Worm (Caenorhabditis elegans) whole organism, L4/young adult: Measurements from ENCODE around the gene cwf-19L2.

Source experiments
- W03F9.2 ChIP-seq: fragments of 150-350 bp; optimal IDR thresholded peaks from 2 replicates; lab custom pipeline; 2014; ENCODE audit warnings: missing biosample characterization, missing genetic modification characterization
- dao-5 ChIP-seq: sonication (generic microtip); optimal IDR thresholded peaks from 2 replicates; lab custom pipeline; 2016; ENCODE audit warnings: missing genotype, missing genetic modification characterization, moderate library complexity, missing compliant biosample characterization
- him-1 ChIP-seq: sonication (generic microtip); optimal IDR thresholded peaks from 2 replicates; lab custom pipeline; 2016; ENCODE audit warnings: missing genotype, missing genetic modification reagents, missing genetic modification characterization, missing compliant biosample characterization

cwf-19L2 gene

ce11 chrIII:7285783-7286182 is 7.7 kb upstream of the cwf-19L2 start, which contains the start of gene pho-5:
pho-5 (minus strand) TSS chrIII:7285883.
- TF ChIP-seq W03F9.2 (tag; lab: Kevin White, UChicago) (no peak), him-1 (no peak), dao-5 (tag; lab: Kevin White, UChicago) (no peak)

DNA sequence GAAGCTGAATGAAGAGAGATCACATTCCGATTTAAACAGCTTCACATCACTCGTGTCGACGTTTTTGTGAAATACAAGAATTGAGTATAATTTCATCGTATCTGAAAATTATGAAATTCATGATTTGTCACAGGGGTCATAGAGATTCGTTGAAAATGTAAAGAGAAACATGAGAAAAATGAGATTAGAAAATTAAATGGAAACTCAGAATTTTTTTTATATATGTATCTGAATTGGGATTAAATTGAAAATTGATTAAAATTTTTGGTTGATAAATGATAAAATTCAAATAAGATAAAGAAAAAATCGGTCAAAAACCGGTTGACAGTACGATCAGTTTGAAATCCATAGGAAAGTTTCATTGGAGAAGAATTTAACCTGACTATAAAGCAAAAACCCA is 5.9 kb upstream of the cwf-19L2 start, which contains the start of gene ykt-6:
Gene ykt-6, minus strand, starts transcription at position 101 of the 400 bp plus-strand sequence.
- TF ChIP-seq him-1 (no peak), dao-5 (tag; lab: Kevin White, UChicago) (no peak), W03F9.2 (tag; lab: Kevin White, UChicago) (no peak)

ce11 chrIII:7290462-7290861 is 3.0 kb upstream of the cwf-19L2 start, which contains the start of gene algn-11:
algn-11 (minus strand) TSS chrIII:7290562.
- TF ChIP-seq dao-5 (tag; lab: Kevin White, UChicago) (no peak), him-1 (no peak), W03F9.2 (tag; lab: Kevin White, UChicago) (no peak)

- TF ChIP-seq W03F9.2 (tag; lab: Kevin White, UChicago) (no peak), him-1 (no peak), dao-5 (tag; lab: Kevin White, UChicago) (no peak)
Measured at ce11 chrIII:7291216-7291615, 2.2 kb upstream of the cwf-19L2 start.

DNA sequence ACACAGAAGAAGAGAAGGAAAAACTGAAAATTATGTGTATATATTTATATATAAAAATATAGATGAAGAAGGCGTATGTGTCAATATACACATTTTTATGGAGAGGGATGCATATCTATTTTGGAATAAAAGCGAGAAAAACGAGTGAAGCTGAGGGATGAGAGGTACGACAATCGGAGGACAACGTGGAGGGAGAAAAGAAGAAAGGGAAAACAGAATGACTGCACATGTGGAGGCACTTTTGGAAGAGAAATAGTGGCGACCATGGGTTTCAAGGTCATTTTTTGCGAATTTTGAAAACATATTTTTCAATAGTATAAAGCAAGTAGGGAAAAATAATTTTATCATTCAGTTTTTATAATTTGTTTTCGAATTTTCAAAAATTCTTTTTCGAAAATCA is 865 bp upstream of the cwf-19L2 start:
- TF ChIP-seq W03F9.2 (tag; lab: Kevin White, UChicago) (no peak), dao-5 (tag; lab: Kevin White, UChicago) (no peak), him-1 (no peak)

DNA sequence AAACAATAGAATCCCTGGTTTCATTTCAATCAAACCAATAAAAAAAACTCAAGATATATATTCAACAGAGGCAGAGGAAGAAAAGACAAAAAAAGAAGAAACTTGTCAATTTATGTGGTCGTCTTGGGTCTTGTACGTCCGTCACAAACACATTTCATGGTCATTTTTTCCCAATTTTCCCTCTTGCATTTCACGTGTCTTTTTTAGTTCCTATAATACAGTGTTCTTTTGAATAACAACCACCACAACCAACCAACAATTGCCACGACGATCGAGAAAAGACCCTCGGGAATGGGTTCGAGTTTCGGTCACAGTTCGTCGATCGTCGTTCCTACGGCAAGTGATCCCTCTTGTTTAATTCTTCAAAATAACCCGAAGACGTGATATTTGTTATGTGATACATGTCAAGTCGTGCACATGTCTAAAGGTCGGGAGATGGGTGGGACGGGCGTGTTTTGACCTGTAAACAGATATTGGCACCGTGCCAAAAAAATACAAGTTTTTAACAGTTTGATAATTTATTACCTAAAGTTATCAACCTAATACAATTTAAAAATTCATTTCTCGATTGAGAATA is 2.7 kb downstream of the cwf-19L2 start:
- no peak for TF ChIP-seq W03F9.2 (tag; lab: Kevin White, UChicago)
- TF ChIP-seq dao-5 (tag; lab: Kevin White, UChicago) = no peak
- TF ChIP-seq him-1 = no peak

DNA sequence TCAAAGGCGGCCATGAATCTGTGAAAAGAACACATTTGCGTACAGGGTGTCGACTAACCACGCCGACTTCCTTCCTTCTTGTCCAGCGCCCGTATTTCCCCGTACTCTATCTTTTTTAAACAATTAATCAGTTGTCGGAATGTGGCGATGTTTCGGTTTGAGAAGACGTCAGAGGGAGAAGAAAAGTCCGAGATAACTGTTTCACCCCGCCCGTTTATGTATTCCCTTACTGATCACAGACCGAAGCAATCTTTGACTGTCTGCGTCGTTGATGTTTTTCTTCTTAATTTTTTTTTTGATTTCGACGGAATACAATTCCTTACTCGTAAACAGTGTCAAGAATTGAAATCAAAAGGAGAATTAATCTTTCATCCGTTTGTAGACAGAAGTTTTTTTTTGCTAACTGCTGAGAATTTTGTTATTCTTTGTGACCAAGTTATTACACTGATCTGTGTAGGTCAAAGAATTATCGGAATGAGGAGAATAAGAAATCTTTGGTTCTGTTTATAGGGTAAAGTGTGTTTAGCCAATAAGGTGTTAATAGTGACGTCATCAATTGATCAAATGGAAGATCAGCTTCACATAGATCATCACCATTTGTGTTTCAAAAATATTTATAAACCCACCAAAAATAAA is 3.7 kb downstream of the cwf-19L2 start:
- no peak for TF ChIP-seq dao-5 (tag; lab: Kevin White, UChicago)
- TF ChIP-seq him-1 = no peak
- TF ChIP-seq W03F9.2 (tag; lab: Kevin White, UChicago) = no peak

DNA sequence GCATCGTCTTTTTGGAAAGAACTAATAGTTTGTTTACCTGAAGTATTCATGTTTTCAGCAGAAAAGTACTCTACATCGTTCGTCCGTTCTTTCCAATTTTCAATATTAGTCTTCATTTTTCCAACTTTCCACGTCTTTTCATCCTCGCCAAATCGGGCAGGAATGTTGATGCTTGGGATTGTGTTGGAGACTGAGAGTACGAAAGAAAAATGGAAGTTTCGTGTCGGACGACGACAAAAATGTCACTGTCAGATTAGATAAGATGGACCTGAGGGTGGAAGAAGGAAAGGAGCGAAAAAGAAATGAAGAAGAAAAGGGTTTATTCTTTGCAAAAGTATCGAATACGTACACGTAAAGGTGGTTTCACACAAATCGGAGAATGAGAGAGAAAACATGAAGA is 4.6 kb downstream of the cwf-19L2 start:
- TF ChIP-seq dao-5 (tag; lab: Kevin White, UChicago) (no peak), W03F9.2 (tag; lab: Kevin White, UChicago) (no peak), him-1 (no peak)

ce11 chrIII:7299466-7299865 is 6.0 kb downstream of the cwf-19L2 start, which contains the start of the genes B0361.14 and B0361.9:
B0361.14 (minus strand) TSS chrIII:7299531.
B0361.9 (minus strand) TSS chrIII:7299631.
- TF ChIP-seq W03F9.2 (tag; lab: Kevin White, UChicago) (no peak), him-1 (no peak), dao-5 (tag; lab: Kevin White, UChicago) (no peak)

ce11 chrIII:7300169-7300568 is 6.7 kb downstream of the cwf-19L2 start:
- TF ChIP-seq dao-5 (tag; lab: Kevin White, UChicago) (no peak), W03F9.2 (tag; lab: Kevin White, UChicago) (no peak), him-1 (no peak)

- TF ChIP-seq dao-5 (tag; lab: Kevin White, UChicago) (no peak), W03F9.2 (tag; lab: Kevin White, UChicago) (no peak), him-1 (no peak)
Measured at ce11 chrIII:7300763-7301162, 7.3 kb downstream of the cwf-19L2 start.

DNA sequence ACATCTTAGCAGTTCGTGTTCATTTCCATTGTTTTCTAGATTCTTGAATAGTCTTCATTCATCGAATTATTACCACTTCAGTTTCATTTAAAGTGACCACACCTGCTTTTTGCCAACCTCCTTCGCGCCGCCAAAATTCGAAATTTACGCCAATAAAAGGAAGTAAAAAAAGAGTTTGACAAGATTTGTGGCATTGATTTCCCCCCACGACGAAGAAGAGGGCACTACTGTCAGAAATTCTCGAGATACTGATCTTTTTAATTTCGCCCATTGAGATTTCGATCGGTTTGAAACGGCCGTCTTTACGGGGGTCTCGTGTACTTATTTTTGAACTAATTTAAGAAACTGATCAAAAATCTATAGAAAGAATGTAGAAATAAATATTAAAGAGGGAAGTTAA is 8.2 kb downstream of the cwf-19L2 start:
- TF ChIP-seq W03F9.2 (tag; lab: Kevin White, UChicago) (no peak), dao-5 (tag; lab: Kevin White, UChicago) (no peak), him-1 (no peak)

- TF ChIP-seq him-1 = no peak
- TF ChIP-seq W03F9.2 (tag; lab: Kevin White, UChicago) = no peak
- no peak for TF ChIP-seq dao-5 (tag; lab: Kevin White, UChicago)
Measured at ce11 chrIII:7304961-7305648, 11.7 kb downstream of the cwf-19L2 start.

ce11 chrIII:7305649-7305977 is 12.2 kb downstream of the cwf-19L2 start:
- TF ChIP-seq dao-5 (tag; lab: Kevin White, UChicago) (no peak), W03F9.2 (tag; lab: Kevin White, UChicago) (no peak), him-1 (no peak)
